Worm (Caenorhabditis elegans) whole organism, L1 larva: ENCODE measurements around the gene F34H10.3.

ENCODE experiments used
- F16B12.6 ChIP-seq: fragments of 150-350 bp; optimal IDR thresholded peaks from 2 replicates; lab custom pipeline; 2014; ENCODE audit warnings: missing biosample characterization, missing genetic modification characterization
- ama-1 ChIP-seq: fragments of 150-350 bp; optimal IDR thresholded peaks from 2 replicates; lab custom pipeline; 2014
- ceh-82 ChIP-seq, 3 experiments: fragments of 150-350 bp in 1 of 3; sonication (generic microtip) in 2 of 3; optimal IDR thresholded peaks; 2 replicates each; lab custom pipeline; 2014 to 2017; ENCODE audit warnings: missing biosample characterization in 3 of 3, missing genetic modification characterization in 3 of 3
- egl-27 ChIP-seq, 2 experiments: fragments of 150-350 bp in 1 of 2; sonication (generic microtip); optimal IDR thresholded peaks; 3 replicates each; lab custom pipeline; 2017 to 2018; ENCODE audit warnings: missing biosample characterization in 2 of 2, missing genetic modification characterization in 2 of 2, missing genetic modification reagents in 2 of 2
- jun-1 ChIP-seq: fragments of 150-350 bp; optimal IDR thresholded peaks from 2 replicates; lab custom pipeline; 2014; ENCODE audit warnings: missing biosample characterization, missing genetic modification reagents, missing genetic modification characterization
- lin-14 ChIP-seq: fragments of 200-800 bp; sonication (Bioruptor generic); optimal IDR thresholded peaks from 2 replicates; lab custom pipeline; 2018; ENCODE audit warnings: mild to moderate bottlenecking, missing genetic modification characterization, moderate library complexity, missing compliant biosample characterization
- mdl-1 ChIP-seq, 2 experiments: fragments of 150-350 bp; optimal IDR thresholded peaks; 2 replicates each; lab custom pipeline; 2014 to 2017; ENCODE audit warnings: missing biosample characterization in 2 of 2, missing genetic modification characterization in 2 of 2, inconsistent platforms in 1 of 2
- nhr-11 ChIP-seq: fragments of 150-350 bp; optimal IDR thresholded peaks from 2 replicates; lab custom pipeline; 2014; ENCODE audit warnings: missing biosample characterization, missing genetic modification characterization
- nhr-12 ChIP-seq: sonication (generic microtip); optimal IDR thresholded peaks from 2 replicates; lab custom pipeline; 2017; ENCODE audit warnings: missing biosample characterization, missing genetic modification characterization
- nhr-19 ChIP-seq: fragments of 200-800 bp; sonication (Bioruptor generic); conservative IDR thresholded peaks from 2 replicates; pipeline ENCODE4 v1.3.6; 2022; ENCODE audit warnings: missing genetic modification characterization, missing compliant biosample characterization
- nhr-20 ChIP-seq: sonication (generic microtip); optimal IDR thresholded peaks from 2 replicates; lab custom pipeline; 2016; ENCODE audit warnings: mild to moderate bottlenecking, missing genetic modification characterization, missing compliant biosample characterization
- nhr-237 ChIP-seq: fragments of 150-350 bp; optimal IDR thresholded peaks from 2 replicates; lab custom pipeline; 2014; ENCODE audit warnings: missing biosample characterization, missing genetic modification characterization
- ztf-11 ChIP-seq, 2 experiments: sonication (generic microtip); optimal IDR thresholded peaks; 2 replicates each; lab custom pipeline; 2016 to 2017; ENCODE audit warnings: missing genetic modification characterization in 2 of 2, missing biosample characterization in 1 of 2, missing compliant biosample characterization in 1 of 2

DNA sequence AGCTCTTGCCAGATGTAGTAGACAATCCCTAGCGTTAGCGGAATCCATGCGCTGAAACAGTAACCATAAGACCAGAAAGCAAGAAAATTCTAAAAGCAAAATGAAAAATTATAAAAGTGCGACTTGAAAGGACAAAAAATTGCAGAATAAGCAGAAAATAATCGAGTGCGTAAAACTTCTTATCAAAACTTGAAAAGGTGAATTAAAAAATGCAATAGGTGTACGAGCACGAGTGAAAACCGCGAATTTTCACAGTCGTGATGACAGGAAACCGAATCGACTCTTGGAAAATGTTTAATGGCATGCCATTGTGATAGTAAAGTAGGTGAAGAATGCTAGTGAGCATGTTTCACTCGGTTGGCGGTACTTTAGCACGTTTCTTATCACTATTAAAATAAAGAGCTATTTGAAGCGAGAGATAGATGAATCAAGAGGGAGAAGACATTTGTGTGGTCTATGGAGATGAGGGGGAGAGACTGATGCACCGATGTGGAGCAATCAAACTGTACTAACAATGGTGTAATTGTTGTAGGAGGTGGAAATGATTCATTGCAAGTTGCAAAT lies 45.4 kb upstream of the F34H10.3 start, which contains the start of gene ifp-1:
- no peak for TF ChIP-seq nhr-11 (tag; lab: Kevin White, UChicago)
- TF ChIP-seq jun-1, result no peak
- no peak for TF ChIP-seq F16B12.6 (tag; lab: Kevin White, UChicago)
- TF ChIP-seq nhr-19 (GFP tag; lab: Robert Waterston, UW), result no peak
- peak; percentile 11 for TF ChIP-seq nhr-20 (tag; lab: Kevin White, UChicago)
- TF ChIP-seq ztf-11 (tag; optimal IDR thresholded peaks at IDR 0.05; lab: Kevin White, UChicago), result no peak
- no peak for TF ChIP-seq egl-27 (tag; optimal IDR thresholded peaks at IDR 0.05; lab: Kevin White, UChicago)
- no peak for TF ChIP-seq ama-1
- TF ChIP-seq lin-14 (GFP tag; lab: Kevin White, UChicago), result no peak
- no peak for TF ChIP-seq ceh-82 (tag; optimal IDR thresholded peaks at IDR 0.05; lab: Kevin White, UChicago)
- no peak for TF ChIP-seq nhr-237 (tag; lab: Kevin White, UChicago)
- no peak for TF ChIP-seq mdl-1 (tag; optimal IDR thresholded peaks at IDR 0.05; lab: Kevin White, UChicago)
- TF ChIP-seq nhr-12 (tag; lab: Kevin White, UChicago), result no peak
